Fruit fly (Drosophila melanogaster) whole organism: ENCODE data around the gene CG6277.
A peak's percentile ranks its signal among the peaks of the same experiment; 100 is the strongest.

ENCODE experiments used
- EcR ChIP-seq, 2 experiments: fragments of >200 bp; optimal IDR thresholded peaks; 2 replicates each; lab custom pipeline; 2017; ENCODE audit warnings: missing biosample characterization in 2 of 2, missing genetic modification characterization in 2 of 2, missing genetic modification reagents in 2 of 2
- pan ChIP-seq: fragments of >200 bp; optimal IDR thresholded peaks from 2 replicates; lab custom pipeline; 2017
- psq ChIP-seq: fragments of >200 bp; optimal IDR thresholded peaks from 2 replicates; lab custom pipeline; 2017

- peak; percentile 83 for TF ChIP-seq pan (lab: Kevin White, UChicago)
- peak in 1 of 2 experiments; percentile 43 for TF ChIP-seq EcR (GFP tag; optimal IDR thresholded peaks at IDR 0.05; lab: Kevin White, UChicago)
- no peak for TF ChIP-seq psq (lab: Kevin White, UChicago)
Observed at dm6 chr3R:26989802-26990509, 33.1 kb downstream of the CG6277 start, which contains the start of gene CG31076.
